Fruit fly (Drosophila melanogaster) whole organism, wandering third instar larva: Measurements from ENCODE around the gene Muc30E.

ENCODE experiments used
- Abd-B ChIP-seq: fragments of >200 bp; optimal IDR thresholded peaks from 2 replicates; lab custom pipeline; 2017; ENCODE audit warnings: missing biosample characterization, missing genetic modification characterization
- CG32264 ChIP-seq: fragments of 200-800 bp; sonication (Bioruptor generic); optimal IDR thresholded peaks from 2 replicates; lab custom pipeline; 2016; ENCODE audit warnings: missing biosample characterization, missing genetic modification characterization
- CG9705 ChIP-seq: fragments of 200-800 bp; sonication (Bioruptor generic); optimal IDR thresholded peaks from 2 replicates; lab custom pipeline; 2018; ENCODE audit warnings: missing biosample characterization, mild to moderate bottlenecking, missing genetic modification characterization
- CrebA ChIP-seq: fragments of 200-800 bp; sonication (Bioruptor generic); optimal IDR thresholded peaks from 2 replicates; lab custom pipeline; 2016; ENCODE audit warnings: missing biosample characterization, mild to moderate bottlenecking, missing genetic modification characterization, borderline replicate concordance
- Dfd ChIP-seq: fragments of >200 bp; optimal IDR thresholded peaks from 2 replicates; lab custom pipeline; 2017; ENCODE audit warnings: missing biosample characterization, missing genetic modification characterization
- Dif ChIP-seq: fragments of 200-275, 200-300 bp; sonication (Bioruptor generic); optimal IDR thresholded peaks from 2 replicates; lab custom pipeline; 2018; ENCODE audit warnings: missing biosample characterization, missing genetic modification characterization; ENCODE audit not compliant: partially characterized antibody
- GATAd ChIP-seq: sonication (Bioruptor generic); optimal IDR thresholded peaks from 2 replicates; lab custom pipeline; 2016; ENCODE audit warnings: missing biosample characterization, missing genetic modification characterization
- HLH106 ChIP-seq: fragments of 200-800 bp; optimal IDR thresholded peaks from 3 replicates; lab custom pipeline; 2019; ENCODE audit warnings: missing biosample characterization, mild to moderate bottlenecking, missing genetic modification characterization, moderate library complexity
- Hnf4 ChIP-seq: fragments of 200-800 bp; sonication (Bioruptor generic); optimal IDR thresholded peaks from 2 replicates; lab custom pipeline; 2016; ENCODE audit warnings: missing biosample characterization, mild to moderate bottlenecking, missing genetic modification characterization
- Hr78 ChIP-seq: fragments of >200 bp; optimal IDR thresholded peaks from 2 replicates; lab custom pipeline; 2017; ENCODE audit warnings: missing biosample characterization, missing genetic modification characterization
- Hr83 ChIP-seq: fragments of 200-300 bp; sonication (Bioruptor generic); optimal IDR thresholded peaks from 2 replicates; lab custom pipeline; 2016; ENCODE audit warnings: missing biosample characterization, mild to moderate bottlenecking, missing genetic modification characterization, moderate library complexity; ENCODE audit not compliant: poor library complexity, severe bottlenecking
- Jra ChIP-seq: sonication (Bioruptor generic); optimal IDR thresholded peaks from 2 replicates; lab custom pipeline; 2016; ENCODE audit warnings: missing biosample characterization, missing genetic modification characterization
- Mio ChIP-seq: sonication (Bioruptor generic); optimal IDR thresholded peaks from 2 replicates; lab custom pipeline; 2016; ENCODE audit warnings: missing biosample characterization, missing genetic modification characterization
- Myc ChIP-seq: fragments of >200 bp; optimal IDR thresholded peaks from 2 replicates; lab custom pipeline; 2017
- N ChIP-seq: fragments of >200 bp; optimal IDR thresholded peaks from 2 replicates; lab custom pipeline; 2018; ENCODE audit warnings: missing biosample characterization, missing external identifiers, missing genetic modification characterization
- OdsH ChIP-seq: fragments of 200-800 bp; sonication (Bioruptor generic); optimal IDR thresholded peaks from 2 replicates; lab custom pipeline; 2016; ENCODE audit warnings: missing biosample characterization, mild to moderate bottlenecking, missing genetic modification characterization
- Rel ChIP-seq, 2 experiments: fragments of 200-800 bp; sonication (Bioruptor generic) in 1 of 2; optimal IDR thresholded peaks; 2 replicates in 1 of 2; 3 replicates in 1 of 2; lab custom pipeline; 2016 to 2019; ENCODE audit warnings: mild to moderate bottlenecking in 2 of 2, missing biosample characterization in 2 of 2, missing genetic modification characterization in 2 of 2, moderate library complexity in 1 of 2
- Sp1 ChIP-seq: fragments of 200-800 bp; sonication (Bioruptor generic); optimal IDR thresholded peaks from 3 replicates; lab custom pipeline; 2019; ENCODE audit warnings: missing biosample characterization, mild to moderate bottlenecking, missing genetic modification characterization, moderate library complexity
- Vsx2 ChIP-seq: fragments of 200-300, 225-300 bp; sonication (Bioruptor generic); optimal IDR thresholded peaks from 2 replicates; lab custom pipeline; 2018; ENCODE audit warnings: missing biosample characterization, missing genetic modification characterization; ENCODE audit not compliant: partially characterized antibody
- br ChIP-seq: fragments of 200-800 bp; sonication (Bioruptor generic); optimal IDR thresholded peaks from 2 replicates; lab custom pipeline; 2016; ENCODE audit warnings: missing biosample characterization, missing genetic modification characterization
- brk ChIP-seq: fragments of 200-800 bp; sonication (Bioruptor generic); optimal IDR thresholded peaks from 2 replicates; lab custom pipeline; 2016; ENCODE audit warnings: missing biosample characterization, mild to moderate bottlenecking, missing genetic modification characterization
- dl ChIP-seq, 2 experiments: fragments of 175-275, 200-275 bp in 1 of 2; fragments of 200-275 bp in 1 of 2; sonication (Bioruptor generic); optimal IDR thresholded peaks; lab custom pipeline; 2018; ENCODE audit warnings: mild to moderate bottlenecking in 2 of 2, missing biosample characterization in 2 of 2, missing genetic modification characterization in 2 of 2, moderate library complexity in 2 of 2; ENCODE audit not compliant: partially characterized antibody in 2 of 2, insufficient read depth in 1 of 2
- dmrt93B ChIP-seq: fragments of 200-800 bp; sonication (Bioruptor generic); optimal IDR thresholded peaks from 2 replicates; lab custom pipeline; 2018; ENCODE audit warnings: missing biosample characterization, mild to moderate bottlenecking, missing genetic modification characterization
- dsf ChIP-seq: sonication (Bioruptor generic); optimal IDR thresholded peaks from 2 replicates; lab custom pipeline; 2016; ENCODE audit warnings: missing biosample characterization, missing genetic modification characterization, borderline replicate concordance
- ey ChIP-seq: fragments of 200-800 bp; sonication (Bioruptor generic); optimal IDR thresholded peaks from 2 replicates; lab custom pipeline; 2016; ENCODE audit warnings: missing biosample characterization, missing genetic modification characterization
- foxo ChIP-seq, 2 experiments: fragments of 200-800 bp; sonication (Bioruptor generic); optimal IDR thresholded peaks; 2 replicates in 1 of 2; 3 replicates in 1 of 2; lab custom pipeline; 2016 to 2017; ENCODE audit warnings: missing biosample characterization in 2 of 2, missing genetic modification characterization in 2 of 2
- fru ChIP-seq: fragments of 200-800 bp; sonication (Bioruptor generic); optimal IDR thresholded peaks from 3 replicates; lab custom pipeline; 2016; ENCODE audit warnings: missing biosample characterization, mild to moderate bottlenecking, missing genetic modification characterization
- h ChIP-seq: fragments of 200-800 bp; sonication (Bioruptor generic); optimal IDR thresholded peaks from 3 replicates; lab custom pipeline; 2016; ENCODE audit warnings: missing biosample characterization, mild to moderate bottlenecking, missing genetic modification characterization
- jim ChIP-seq: fragments of 175-275, 200-325 bp; sonication (Bioruptor generic); optimal IDR thresholded peaks from 2 replicates; lab custom pipeline; 2016; ENCODE audit warnings: missing biosample characterization, mild to moderate bottlenecking, missing genetic modification characterization
- lola ChIP-seq: fragments of >200 bp; optimal IDR thresholded peaks from 2 replicates; lab custom pipeline; 2017; ENCODE audit warnings: missing biosample characterization, missing genetic modification characterization
- pan ChIP-seq: fragments of >200 bp; optimal IDR thresholded peaks from 2 replicates; lab custom pipeline; 2017
- psq ChIP-seq: fragments of 200-800 bp; sonication (Bioruptor generic); optimal IDR thresholded peaks from 3 replicates; lab custom pipeline; 2017; ENCODE audit warnings: missing biosample characterization, mild to moderate bottlenecking, missing genetic modification characterization, moderate library complexity
- rgr ChIP-seq: fragments of 200-800 bp; sonication (Bioruptor generic); optimal IDR thresholded peaks from 3 replicates; lab custom pipeline; 2016; ENCODE audit warnings: missing biosample characterization, mild to moderate bottlenecking, missing genetic modification characterization
- sage ChIP-seq: fragments of 200-800 bp; sonication (Bioruptor generic); optimal IDR thresholded peaks from 2 replicates; lab custom pipeline; 2016; ENCODE audit warnings: missing biosample characterization, mild to moderate bottlenecking, missing genetic modification characterization
- sv ChIP-seq: fragments of 200-800 bp; sonication (Bioruptor generic); optimal IDR thresholded peaks from 3 replicates; lab custom pipeline; 2016; ENCODE audit warnings: missing biosample characterization, missing genetic modification characterization
- tai ChIP-seq: sonication (Bioruptor generic); optimal IDR thresholded peaks from 2 replicates; lab custom pipeline; 2016; ENCODE audit warnings: missing biosample characterization, missing genetic modification characterization
- woc ChIP-seq: sonication (Bioruptor generic); optimal IDR thresholded peaks from 2 replicates; lab custom pipeline; 2016; ENCODE audit warnings: missing biosample characterization, mild to moderate bottlenecking, missing genetic modification characterization

Gene Muc30E

DNA sequence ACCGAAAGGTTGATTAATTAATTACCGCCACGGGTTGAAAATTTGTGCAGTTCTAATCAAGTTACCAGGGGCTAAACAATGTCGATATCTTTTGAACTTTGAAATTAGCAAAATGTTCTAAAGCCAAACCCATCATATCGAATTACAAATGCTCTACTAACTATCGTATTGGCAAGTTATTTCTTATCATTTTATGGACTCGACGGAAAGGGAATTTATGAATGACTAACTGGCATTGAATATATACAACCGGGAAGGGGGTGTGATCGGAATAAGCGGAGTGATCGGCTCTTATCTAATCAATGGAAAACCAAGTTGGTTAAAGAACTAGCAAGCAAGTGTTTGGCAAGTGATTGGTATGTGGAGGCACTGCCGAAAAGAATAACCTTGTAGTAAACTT, 40.6 kb upstream of the Muc30E start:
- no peak for TF ChIP-seq N
- no peak for TF ChIP-seq GATAd (GFP tag; lab: Kevin White, UChicago)
- no peak for TF ChIP-seq dl (GFP tag; optimal IDR thresholded peaks at IDR 0.05; lab: Kevin White, UChicago; ENCODE audit: insufficient read depth in 1 of 2, partially characterized antibody in 2 of 2)
- TF ChIP-seq h (GFP tag; lab: Kevin White, UChicago): peak; percentile 67
- TF ChIP-seq rgr (GFP tag; lab: Kevin White, UChicago): peak; percentile 40
- peak; percentile 31 for TF ChIP-seq ey (GFP tag; lab: Kevin White, UChicago)
- peak in 1 of 2 experiments; percentile 36 for TF ChIP-seq foxo (GFP tag; optimal IDR thresholded peaks at IDR 0.05; lab: Kevin White, UChicago)
- TF ChIP-seq Hnf4 (GFP tag; lab: Kevin White, UChicago): peak; percentile 64
- TF ChIP-seq fru: peak; percentile 39

dm6 chr2L:9938631-9939256, 35.8 kb upstream of the Muc30E start, which contains the start of the genes Datp and CG4619:
Datp (minus strand) TSS chr2L:9938790.
CG4619 (plus strand) TSS chr2L:9938863.
- TF ChIP-seq h (GFP tag; lab: Kevin White, UChicago) (peak; percentile 60), pan (lab: Kevin White, UChicago) (no peak), jim (GFP tag; lab: Kevin White, UChicago) (no peak), N (no peak), tai (GFP tag; lab: Kevin White, UChicago) (no peak), foxo (GFP tag; optimal IDR thresholded peaks at IDR 0.05; lab: Kevin White, UChicago) (peak; percentile 2 to 69), CG9705 (peak; percentile 40), Myc (lab: Kevin White, UChicago) (peak; percentile 89), ey (GFP tag; lab: Kevin White, UChicago) (no peak), sage (GFP tag; lab: Kevin White, UChicago) (no peak), CrebA (GFP tag; lab: Kevin White, UChicago) (no peak), dmrt93B (GFP tag; lab: Kevin White, UChicago) (no peak), lola (GFP tag; lab: Kevin White, UChicago) (no peak), br (peak; percentile 58), sv (GFP tag; lab: Kevin White, UChicago) (peak; percentile 46), brk (GFP tag; lab: Kevin White, UChicago) (no peak), Jra (GFP tag; lab: Kevin White, UChicago) (peak; percentile 58), Hr83 (GFP tag; lab: Kevin White, UChicago) (peak; percentile 78), Mio (GFP tag; lab: Kevin White, UChicago) (no peak), fru (peak; percentile 52), psq (GFP tag; lab: Kevin White, UChicago) (peak; percentile 23), HLH106 (peak; percentile 49), Sp1 (GFP tag; lab: Kevin White, UChicago) (peak; percentile 34), woc (GFP tag; lab: Kevin White, UChicago) (no peak), OdsH (GFP tag; lab: Kevin White, UChicago) (peak; percentile 52), CG32264 (GFP tag; lab: Kevin White, UChicago) (peak; percentile 20), rgr (GFP tag; lab: Kevin White, UChicago) (peak; percentile 78), Dfd (GFP tag; lab: Kevin White, UChicago) (no peak), Hr78 (GFP tag; lab: Kevin White, UChicago) (no peak), Dif (no peak), Vsx2 (GFP tag; lab: Kevin White, UChicago) (no peak), Abd-B (GFP tag; lab: Kevin White, UChicago) (no peak), Hnf4 (GFP tag; lab: Kevin White, UChicago) (peak; percentile 83), GATAd (GFP tag; lab: Kevin White, UChicago) (no peak), Rel (GFP tag; optimal IDR thresholded peaks at IDR 0.05; lab: Kevin White, UChicago) (no peak), Rel (tag; optimal IDR thresholded peaks at IDR 0.05; lab: Kevin White, UChicago) (peak; percentile 36), dsf (GFP tag; lab: Kevin White, UChicago) (no peak)
